Fruit fly (Drosophila melanogaster) Kc167 (cell line): Measurements from ENCODE around the gene bin.

Source experiments
- insv ChIP-seq: fragments of >200 bp; optimal IDR thresholded peaks from 3 replicates; lab custom pipeline; 2018; ENCODE audit warnings: missing external identifiers
- ttk ChIP-seq: sonication (Bioruptor generic); optimal IDR thresholded peaks from 2 replicates; lab custom pipeline; 2017; ENCODE audit warnings: missing external identifiers

- TF ChIP-seq insv (lab: Kevin White, UChicago) (no peak), ttk (lab: Kevin White, UChicago) (no peak)
Measured at dm6 chr3L:6957753-6958420, 32.5 kb upstream of the bin start, which contains the start of the genes Uqcc1 and Surf1.
